Fruit fly (Drosophila melanogaster) ovary, adult (tissue): ENCODE results near the gene CG5290.
A peak's percentile ranks its signal among the peaks of the same experiment; 100 is the strongest.

Experiments used
- CG17801 ChIP-seq: fragments of 200-800 bp; optimal IDR thresholded peaks from 2 replicates; lab custom pipeline; 2019; ENCODE audit warnings: missing biosample characterization, mild to moderate bottlenecking, missing genetic modification characterization, moderate library complexity; ENCODE audit not compliant: partially characterized antibody

The CG5290 gene

dm6 chr3L:17940988-17941387 lies 28.6 kb upstream of the CG5290 start:
- no peak for TF ChIP-seq CG17801 (GFP tag; lab: Kevin White, UChicago)

dm6 chr3L:17939649-17940048 lies 27.3 kb upstream of the CG5290 start:
- no peak for TF ChIP-seq CG17801 (GFP tag; lab: Kevin White, UChicago)

- no peak for TF ChIP-seq CG17801 (GFP tag; lab: Kevin White, UChicago)
These were observed 26.3 kb upstream of the CG5290 start for dm6 chr3L:17938622-17939021.

DNA sequence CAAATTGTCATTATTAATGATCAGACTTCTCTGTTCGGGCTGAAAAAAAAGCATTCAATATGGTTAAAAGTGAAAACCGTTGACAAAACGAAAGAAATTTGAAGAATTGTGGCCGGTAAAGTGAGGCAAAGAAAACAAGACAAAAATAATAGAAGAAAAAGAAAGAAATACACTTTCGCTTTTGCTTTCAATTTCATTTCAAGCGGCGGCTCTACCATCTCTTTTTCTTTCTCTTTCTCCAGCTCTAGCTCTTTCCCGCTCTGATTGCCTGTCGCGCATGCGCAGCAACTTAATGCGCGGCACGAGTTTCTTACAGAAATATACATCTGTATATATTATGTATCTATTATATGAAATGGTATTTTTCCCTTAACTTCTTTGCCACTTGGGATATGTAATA lies 24.9 kb upstream of the CG5290 start:
- no peak for TF ChIP-seq CG17801 (GFP tag; lab: Kevin White, UChicago)

DNA sequence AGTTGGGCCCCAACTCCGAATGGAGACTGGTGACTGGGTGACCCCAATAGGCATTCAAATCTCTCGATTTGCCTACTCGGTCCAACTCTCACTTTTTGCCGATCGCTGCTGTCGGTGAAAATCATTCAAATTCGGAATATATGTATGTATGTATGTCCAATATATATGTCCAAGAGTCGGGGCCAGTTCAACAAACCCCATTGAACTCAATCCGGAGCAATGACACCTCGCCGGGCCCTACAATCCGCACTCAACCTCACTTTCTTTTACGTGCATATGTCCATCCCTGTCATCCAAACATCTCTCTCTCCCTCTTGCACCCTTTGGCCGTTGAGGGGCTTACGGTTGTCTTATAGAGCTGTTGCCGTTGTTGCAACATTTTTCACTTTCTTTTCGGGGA lies 22.7 kb upstream of the CG5290 start:
- TF ChIP-seq CG17801 (GFP tag; lab: Kevin White, UChicago) = no peak

- TF ChIP-seq CG17801 (GFP tag; lab: Kevin White, UChicago) = no peak
These were observed 21.5 kb upstream of the CG5290 start for dm6 chr3L:17933788-17934318.

DNA sequence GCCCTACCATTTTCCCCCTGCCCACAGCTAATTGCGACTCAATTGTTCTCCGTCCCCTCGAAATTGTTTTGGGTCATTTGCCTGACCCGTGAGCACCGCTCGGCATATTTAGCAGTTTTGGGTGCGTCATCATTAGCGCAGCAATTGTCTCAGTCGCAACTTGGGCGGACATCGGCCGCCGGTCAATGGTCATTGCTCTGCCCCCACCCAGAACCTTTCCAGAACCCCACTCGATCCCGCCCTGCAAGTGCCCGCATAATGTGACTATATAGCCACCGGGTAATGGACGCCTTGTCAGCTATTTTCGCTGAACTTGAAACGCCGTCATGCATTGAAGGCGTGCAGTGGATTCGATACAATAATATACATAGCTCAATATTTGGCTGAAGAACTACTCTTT lies 20.7 kb upstream of the CG5290 start:
- TF ChIP-seq CG17801 (GFP tag; lab: Kevin White, UChicago) = peak; percentile 13

dm6 chr3L:17931887-17932286 lies 19.5 kb upstream of the CG5290 start:
- no peak for TF ChIP-seq CG17801 (GFP tag; lab: Kevin White, UChicago)

DNA sequence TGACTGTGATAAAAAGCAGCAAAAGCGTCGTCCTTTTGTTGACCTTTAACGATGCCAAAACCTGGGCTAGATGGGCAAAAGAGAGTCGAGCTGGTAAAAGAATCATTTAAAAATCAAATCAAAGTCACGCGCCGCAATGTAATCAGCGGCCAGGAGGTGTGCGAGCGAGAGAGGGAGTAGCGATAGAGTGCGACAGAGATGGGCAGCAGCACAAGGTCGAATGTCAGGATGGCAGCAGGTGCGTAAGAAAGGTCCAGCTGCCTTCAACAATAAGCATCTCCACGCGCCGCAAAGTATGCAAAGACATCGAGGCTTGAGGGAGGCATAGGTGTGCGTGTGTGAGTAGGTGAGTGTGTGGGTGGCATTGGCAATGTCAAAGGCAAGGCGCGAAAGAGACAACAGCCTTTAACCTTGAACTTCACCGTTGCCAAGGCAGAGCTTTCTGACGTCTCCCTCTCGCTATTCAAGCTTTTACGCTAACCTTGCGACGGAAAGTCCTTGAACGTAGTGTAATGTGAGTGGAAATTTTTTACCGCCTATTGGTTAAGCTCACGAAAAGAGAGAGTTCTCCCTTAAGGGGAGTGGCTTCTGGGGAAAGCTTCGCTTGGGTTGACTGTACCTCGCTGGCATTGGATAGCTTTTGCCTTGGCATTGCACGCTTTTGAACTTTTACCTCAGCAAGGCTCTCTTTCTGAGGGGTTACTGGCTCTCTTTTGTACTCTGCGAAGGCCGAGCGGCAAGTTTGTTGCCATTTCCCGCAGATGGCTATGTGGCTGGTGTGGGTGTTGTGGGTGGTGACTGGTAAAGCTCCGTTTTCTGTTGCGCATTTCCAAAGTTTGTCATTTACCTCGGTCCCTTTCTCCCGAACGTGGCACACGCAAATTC lies 17.6 kb upstream of the CG5290 start:
- no peak for TF ChIP-seq CG17801 (GFP tag; lab: Kevin White, UChicago)

DNA sequence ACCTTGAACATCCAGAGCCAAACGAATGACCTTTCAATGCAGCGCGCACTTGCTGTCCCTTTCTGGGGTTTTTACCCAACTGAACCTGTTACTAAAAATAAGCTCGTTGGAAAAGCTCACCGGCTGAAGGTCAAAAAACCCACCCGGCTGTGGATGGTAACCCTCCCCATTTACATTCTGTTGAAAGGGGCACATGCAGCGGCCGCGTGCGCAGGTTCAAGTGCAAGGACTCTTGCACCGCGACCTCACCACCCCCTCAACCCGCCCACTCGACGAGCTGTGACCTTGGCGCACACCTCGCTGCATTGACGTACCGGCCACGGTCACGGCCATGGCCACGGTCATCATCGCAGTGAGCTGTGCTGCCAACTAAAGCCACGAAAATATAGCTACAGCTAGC lies 15.7 kb upstream of the CG5290 start:
- no peak for TF ChIP-seq CG17801 (GFP tag; lab: Kevin White, UChicago)

DNA sequence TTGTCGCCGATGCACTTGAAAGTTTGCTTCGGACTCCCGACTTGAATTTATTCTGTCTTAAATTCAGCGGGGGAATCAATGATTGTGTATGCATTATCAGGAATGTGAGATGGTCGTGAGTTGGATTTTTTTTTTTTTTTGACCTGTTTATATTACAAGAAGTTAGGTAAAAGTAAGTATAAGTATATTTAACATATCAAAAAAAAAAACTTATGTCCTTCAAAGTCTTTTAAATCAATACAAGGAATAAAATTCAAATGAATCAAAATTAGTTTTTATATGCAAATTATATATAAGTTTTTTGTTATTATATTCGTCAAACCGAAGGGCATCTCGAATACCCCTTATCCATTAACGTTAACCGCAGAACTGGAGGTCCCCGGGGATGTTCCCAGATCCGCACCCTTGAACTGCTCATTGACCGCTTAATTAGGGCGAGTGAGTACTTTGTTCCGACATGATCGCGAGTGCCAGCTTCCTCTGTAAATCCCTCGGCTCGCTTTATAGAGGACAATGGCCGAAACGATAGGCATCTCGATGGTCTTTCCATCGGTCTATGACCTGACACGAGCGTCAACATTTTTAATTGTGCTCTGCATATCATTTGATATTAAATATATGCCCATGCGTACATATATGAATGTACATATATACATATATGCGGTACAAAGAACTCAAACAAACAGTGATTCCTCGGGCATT lies 14.4 kb upstream of the CG5290 start:
- no peak for TF ChIP-seq CG17801 (GFP tag; lab: Kevin White, UChicago)

dm6 chr3L:17925180-17925753 lies 12.9 kb upstream of the CG5290 start:
- no peak for TF ChIP-seq CG17801 (GFP tag; lab: Kevin White, UChicago)

DNA sequence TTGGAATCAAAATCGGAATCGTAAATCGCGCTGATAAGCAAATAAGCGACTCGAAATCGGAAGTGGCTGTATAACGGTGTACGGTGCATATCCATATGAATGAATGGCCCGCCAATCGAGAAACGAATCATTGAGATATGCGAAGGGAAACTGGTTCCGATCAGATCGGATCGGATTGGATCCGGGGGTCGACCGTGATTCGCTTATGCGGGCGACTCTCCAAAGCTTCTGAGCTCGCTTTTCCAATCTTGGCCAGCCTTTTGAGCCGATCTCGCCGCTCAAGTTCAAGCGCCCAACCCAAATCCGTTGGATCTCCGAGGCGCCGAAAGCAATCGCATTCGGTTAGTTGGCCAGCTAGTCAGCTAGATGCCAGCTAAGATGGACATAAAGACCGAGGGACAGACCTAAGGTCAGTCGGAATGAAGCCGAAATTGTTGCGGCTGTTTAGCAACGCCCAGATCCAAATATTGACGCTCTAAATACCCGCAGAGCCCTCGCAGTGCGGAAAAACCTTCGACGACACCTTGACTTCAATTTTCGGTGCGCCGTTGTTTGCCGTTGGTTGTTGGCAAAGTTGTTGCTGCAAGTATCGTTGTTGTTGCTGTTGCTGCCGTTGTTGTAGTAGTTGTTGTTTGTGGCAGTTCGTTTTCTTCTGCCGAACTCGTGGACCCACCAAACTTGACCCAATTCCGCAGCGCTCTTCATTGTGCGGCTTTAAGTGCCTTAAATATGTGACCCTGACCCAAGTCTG lies 11.8 kb upstream of the CG5290 start:
- no peak for TF ChIP-seq CG17801 (GFP tag; lab: Kevin White, UChicago)
